Worm (Caenorhabditis elegans): Measurements from ENCODE around the gene sur-5.

Gene sur-5

DNA sequence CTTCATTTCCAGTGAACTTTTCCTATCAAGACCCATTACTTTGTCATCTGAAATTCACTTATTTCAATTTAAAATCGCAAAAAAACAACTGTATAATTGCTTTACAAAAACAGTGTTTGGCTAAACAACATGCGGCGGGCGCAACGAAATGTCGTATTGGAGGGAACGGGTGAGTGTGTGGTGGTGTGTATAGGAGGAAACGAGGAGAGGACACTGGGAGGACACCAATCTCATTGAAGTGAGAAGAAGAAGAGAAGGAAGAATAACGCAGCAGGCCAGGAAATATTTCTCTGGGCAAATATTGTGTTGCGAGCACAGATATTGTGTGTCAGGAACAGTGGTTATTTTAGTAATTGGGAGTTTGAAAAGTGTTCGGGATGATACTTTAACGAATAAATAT is 50.8 kb downstream of the sur-5 start, which contains the start of gene F46H5.4 (continued):
- TF ChIP-seq syd-9 (tag; optimal IDR thresholded peaks at IDR 0.05) (no peak), hlh-6 (tag; optimal IDR thresholded peaks at IDR 0.05) (no peak)
